Worm (Caenorhabditis elegans): ENCODE data around the gene fbxb-97.
"Not testable (repeated sequence)": the region's sequence is repeated elsewhere in the genome, so short reads cannot be mapped to it uniquely, and the experiment has no call there.

Gene fbxb-97

ce11 chrII:1865683-1866431 lies 17.9 kb upstream of the fbxb-97 start, which contains the start of gene math-15:
math-15 (plus strand) TSS chrII:1866381.
- TF ChIP-seq him-1 (tag; optimal IDR thresholded peaks at IDR 0.05), result no peak
- TF ChIP-seq dao-5 (tag; optimal IDR thresholded peaks at IDR 0.05), result no peak
- no peak for TF ChIP-seq W03F9.2 (tag; optimal IDR thresholded peaks at IDR 0.05)

DNA sequence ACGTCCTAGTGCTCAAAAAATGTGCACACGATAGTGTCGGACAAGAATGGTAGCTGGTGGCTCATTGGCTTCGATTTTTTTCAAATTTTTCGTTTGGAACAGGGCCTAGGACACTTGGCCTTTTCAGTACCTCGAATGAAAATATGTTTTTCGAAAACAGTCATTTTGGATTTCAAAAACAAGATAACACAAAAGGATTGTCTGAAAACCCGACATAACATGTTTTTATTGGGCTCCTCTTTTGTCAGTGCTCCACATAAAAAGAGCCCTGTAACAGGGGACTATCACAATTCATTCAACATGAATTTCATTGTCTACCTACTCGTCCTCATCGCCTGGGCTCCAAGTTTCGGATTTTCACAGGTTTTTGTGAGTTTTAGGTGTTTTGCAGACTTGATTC lies 16.3 kb upstream of the fbxb-97 start, which contains the start of gene C16C4.17:
Gene C16C4.17 (plus strand): TSS at position 301 of the 400 bp plus-strand sequence.
- TF ChIP-seq W03F9.2 (tag; optimal IDR thresholded peaks at IDR 0.05) (no peak), him-1 (tag; optimal IDR thresholded peaks at IDR 0.05) (no peak), dao-5 (tag; optimal IDR thresholded peaks at IDR 0.05) (no peak)

DNA sequence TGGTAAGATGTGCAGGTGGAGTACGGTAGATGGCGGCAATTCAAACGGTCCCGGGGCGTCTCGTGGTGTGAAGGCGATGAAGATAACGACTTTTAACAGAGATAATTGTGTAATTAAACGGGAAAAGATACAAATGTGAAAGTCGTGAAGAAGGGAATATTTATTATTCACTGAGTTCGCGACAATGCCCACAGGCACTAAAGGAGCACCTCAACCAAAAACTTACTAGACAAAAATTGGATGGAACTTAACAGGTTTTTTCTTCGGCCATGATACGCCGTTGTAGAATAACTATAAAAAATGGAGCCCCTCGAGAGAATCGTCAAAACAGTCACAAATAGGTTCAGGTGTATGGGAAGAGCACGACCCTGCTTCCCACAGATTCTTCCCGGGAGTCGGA lies 14.4 kb upstream of the fbxb-97 start, which contains the start of gene fbxb-98:
Gene fbxb-98 (plus strand): TSS at position 301 of the 400 bp plus-strand sequence.
- not testable (repeated sequence) for TF ChIP-seq dao-5, W03F9.2, him-1 (tag; optimal IDR thresholded peaks at IDR 0.05)

DNA sequence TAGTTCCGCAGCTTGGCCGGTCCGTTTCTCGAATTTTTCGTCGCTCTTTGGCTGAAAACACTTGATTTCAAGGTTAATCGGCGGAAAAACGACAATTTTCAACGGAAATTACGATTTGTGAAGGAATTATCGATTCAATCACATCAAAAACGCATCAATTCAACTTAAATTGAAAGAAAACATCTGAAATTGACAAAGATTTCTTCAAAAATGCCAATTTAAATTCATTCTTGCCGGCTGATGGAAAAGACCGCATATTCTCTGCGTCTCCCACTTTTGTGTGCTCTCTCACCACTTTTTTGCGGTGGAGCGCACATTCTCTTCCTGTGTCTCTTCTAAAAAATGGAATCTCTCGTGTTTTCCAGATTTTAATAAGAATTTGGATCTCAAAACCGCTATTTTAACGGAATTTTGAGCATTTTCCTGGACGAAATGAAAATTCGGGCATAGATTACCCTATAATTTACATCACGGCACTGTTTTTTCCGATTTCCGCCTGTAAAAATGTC lies 13.4 kb upstream of the fbxb-97 start, which contains the start of gene C16C4.18:
Gene C16C4.18 (minus strand): TSS at position 51 of the 509 bp plus-strand sequence.
- TF ChIP-seq dao-5, W03F9.2, him-1 (tag; optimal IDR thresholded peaks at IDR 0.05): not testable (repeated sequence)

DNA sequence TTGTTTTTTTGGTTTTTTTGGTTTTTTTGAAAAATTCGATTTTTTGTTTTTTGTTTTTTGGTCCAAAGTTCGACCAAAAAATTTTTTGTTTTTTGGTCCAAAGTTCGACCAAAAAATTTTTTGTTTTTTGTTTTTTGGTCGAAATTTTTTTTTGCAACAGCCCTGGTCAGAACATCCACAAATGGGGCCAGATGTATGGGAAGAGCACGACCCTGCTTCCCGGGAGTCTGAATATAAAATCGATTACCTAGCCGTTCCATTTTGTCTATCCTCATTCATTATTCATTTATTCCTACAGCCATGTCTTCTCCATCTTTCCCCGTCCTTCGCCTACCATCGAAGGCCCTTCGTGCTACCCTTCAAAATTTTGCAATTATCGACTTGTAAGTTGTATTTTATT lies 6.1 kb upstream of the fbxb-97 start, which contains the start of gene fbxb-95:
Gene fbxb-95 (plus strand): TSS at position 301 of the 400 bp plus-strand sequence.
- not testable (repeated sequence) for TF ChIP-seq him-1, W03F9.2, dao-5 (tag; optimal IDR thresholded peaks at IDR 0.05)

- no peak for TF ChIP-seq him-1 (tag; optimal IDR thresholded peaks at IDR 0.05)
Measured at ce11 chrII:1852503-1852902, 4.5 kb upstream of the fbxb-97 start, which contains the start of gene C52E2.2. C52E2.2 (plus strand) TSS chrII:1852803.

DNA sequence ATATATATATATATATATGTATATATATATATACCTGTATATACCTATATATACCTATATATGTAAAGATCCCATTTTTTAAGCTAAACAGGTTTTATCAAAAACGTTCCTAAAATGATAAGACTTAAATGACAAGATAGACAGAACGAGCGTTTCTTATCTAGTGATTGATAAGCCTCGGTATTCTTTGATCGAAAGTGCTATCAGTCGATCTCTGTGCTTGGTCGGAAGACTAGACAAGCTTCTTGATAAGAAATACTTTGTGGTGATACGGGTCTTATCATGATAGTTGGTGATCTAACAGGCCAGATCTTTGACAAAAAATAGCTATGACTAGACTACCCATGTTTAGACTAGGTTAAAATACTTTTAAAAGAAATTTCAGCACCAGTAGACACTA lies 3.8 kb upstream of the fbxb-97 start:
- TF ChIP-seq him-1 (tag; optimal IDR thresholded peaks at IDR 0.05) (no peak), W03F9.2 (tag; optimal IDR thresholded peaks at IDR 0.05) (no peak), dao-5 (tag; optimal IDR thresholded peaks at IDR 0.05) (no peak)

ce11 chrII:1850840-1851294 lies 2.9 kb upstream of the fbxb-97 start, which contains the start of gene C52E2.3:
C52E2.3 (plus strand) TSS chrII:1851244.
- no peak for TF ChIP-seq W03F9.2 (tag; optimal IDR thresholded peaks at IDR 0.05)
- no peak for TF ChIP-seq dao-5 (tag; optimal IDR thresholded peaks at IDR 0.05)
- TF ChIP-seq him-1 (tag; optimal IDR thresholded peaks at IDR 0.05), result no peak

ce11 chrII:1850299-1850698 lies 2.3 kb upstream of the fbxb-97 start, which contains the start of gene fbxb-96:
fbxb-96 (minus strand) TSS chrII:1850399.
- TF ChIP-seq him-1 (tag; optimal IDR thresholded peaks at IDR 0.05), result no peak
- TF ChIP-seq W03F9.2 (tag; optimal IDR thresholded peaks at IDR 0.05), result no peak
- TF ChIP-seq dao-5 (tag; optimal IDR thresholded peaks at IDR 0.05), result no peak

ce11 chrII:1844552-1844951 lies 3.4 kb downstream of the fbxb-97 start:
- no peak for TF ChIP-seq W03F9.2 (tag; optimal IDR thresholded peaks at IDR 0.05)
- TF ChIP-seq him-1 (tag; optimal IDR thresholded peaks at IDR 0.05), result no peak
- no peak for TF ChIP-seq dao-5 (tag; optimal IDR thresholded peaks at IDR 0.05)

ce11 chrII:1842894-1843293 lies 5.1 kb downstream of the fbxb-97 start, which contains the start of the genes C52E2.5 and C52E2.4:
C52E2.5 (minus strand) TSS chrII:1842936.
C52E2.4 (plus strand) TSS chrII:1843145.
- TF ChIP-seq W03F9.2 (tag; optimal IDR thresholded peaks at IDR 0.05) (no peak), dao-5 (tag; optimal IDR thresholded peaks at IDR 0.05) (no peak), him-1 (tag; optimal IDR thresholded peaks at IDR 0.05) (no peak)

- TF ChIP-seq W03F9.2 (tag; optimal IDR thresholded peaks at IDR 0.05) (no peak), him-1 (tag; optimal IDR thresholded peaks at IDR 0.05) (no peak), dao-5 (tag; optimal IDR thresholded peaks at IDR 0.05) (no peak)
Measured at ce11 chrII:1836204-1836603, 11.8 kb downstream of the fbxb-97 start, which contains the start of gene T08E11.1. T08E11.1 (plus strand) TSS chrII:1836504.

DNA sequence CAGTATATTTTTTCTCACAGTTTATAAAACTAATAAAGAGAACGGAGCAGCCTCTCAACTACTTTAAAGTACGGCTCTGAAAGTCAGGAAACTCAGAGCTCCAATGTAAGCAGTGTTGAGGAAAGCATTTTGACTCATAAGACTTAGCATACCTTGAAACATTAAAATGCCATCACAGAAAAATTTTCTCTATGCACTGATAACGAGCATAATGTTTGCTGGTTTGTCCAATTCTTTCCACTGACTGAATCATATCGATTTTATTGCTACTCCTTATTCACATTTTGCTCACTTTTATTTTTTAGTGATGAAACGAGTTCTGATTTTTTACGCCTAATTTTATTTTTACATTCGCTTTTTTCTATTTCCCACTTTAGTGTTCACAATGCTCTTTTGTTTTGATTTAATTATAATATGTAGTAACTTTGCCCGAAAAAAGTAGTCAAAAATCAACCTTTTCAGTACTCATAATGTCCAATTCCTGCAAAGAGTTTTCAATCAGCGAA lies 16.0 kb downstream of the fbxb-97 start, which contains the start of gene math-39:
Gene math-39 (plus strand): TSS at position 456 of the 506 bp plus-strand sequence.
- no peak for TF ChIP-seq dao-5 (tag; optimal IDR thresholded peaks at IDR 0.05)
- no peak for TF ChIP-seq W03F9.2 (tag; optimal IDR thresholded peaks at IDR 0.05)
- TF ChIP-seq him-1 (tag; optimal IDR thresholded peaks at IDR 0.05), result no peak

All from whole organism, L4/young adult.